Worm (Caenorhabditis elegans) whole organism, L4/young adult: Measurements from ENCODE around the gene oxy-4.

Experiments
- W03F9.2 ChIP-seq: fragments of 150-350 bp; optimal IDR thresholded peaks from 2 replicates; lab custom pipeline; 2014; ENCODE audit warnings: missing biosample characterization, missing genetic modification characterization
- dao-5 ChIP-seq: sonication (generic microtip); optimal IDR thresholded peaks from 2 replicates; lab custom pipeline; 2016; ENCODE audit warnings: missing genotype, missing genetic modification characterization, moderate library complexity, missing compliant biosample characterization
- him-1 ChIP-seq: sonication (generic microtip); optimal IDR thresholded peaks from 2 replicates; lab custom pipeline; 2016; ENCODE audit warnings: missing genotype, missing genetic modification reagents, missing genetic modification characterization, missing compliant biosample characterization

oxy-4 gene

DNA sequence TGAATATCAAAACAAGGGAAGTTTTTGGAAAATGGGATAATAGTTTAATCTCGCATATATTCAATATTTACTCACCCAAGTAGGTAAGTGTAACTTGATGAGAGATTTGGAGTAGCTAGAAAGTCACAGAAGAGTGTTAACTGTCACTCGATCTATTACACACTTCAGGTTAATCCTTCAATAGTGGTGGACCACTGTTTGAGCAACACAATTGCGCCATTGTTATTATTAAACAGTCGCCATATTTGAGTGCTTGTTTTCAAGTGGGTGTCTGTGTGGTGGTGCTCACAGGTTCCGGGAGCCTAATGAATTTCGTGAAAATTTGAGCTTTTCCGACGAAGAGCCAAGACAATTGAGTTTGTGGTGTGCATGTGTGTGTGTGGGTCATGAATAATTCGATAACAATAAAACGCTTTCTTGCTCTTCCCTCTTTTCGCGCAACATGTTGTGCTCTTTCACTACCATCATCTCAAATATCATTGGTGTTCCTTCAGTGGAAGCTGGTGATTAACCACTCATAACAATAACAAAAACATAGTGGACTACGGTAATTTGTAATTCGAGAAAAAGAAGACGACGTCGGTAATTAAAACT lies 19.5 kb downstream of the oxy-4 start:
- TF ChIP-seq him-1 (tag; lab: Kevin White, UChicago), result no peak
- no peak for TF ChIP-seq dao-5 (tag; lab: Kevin White, UChicago)

DNA sequence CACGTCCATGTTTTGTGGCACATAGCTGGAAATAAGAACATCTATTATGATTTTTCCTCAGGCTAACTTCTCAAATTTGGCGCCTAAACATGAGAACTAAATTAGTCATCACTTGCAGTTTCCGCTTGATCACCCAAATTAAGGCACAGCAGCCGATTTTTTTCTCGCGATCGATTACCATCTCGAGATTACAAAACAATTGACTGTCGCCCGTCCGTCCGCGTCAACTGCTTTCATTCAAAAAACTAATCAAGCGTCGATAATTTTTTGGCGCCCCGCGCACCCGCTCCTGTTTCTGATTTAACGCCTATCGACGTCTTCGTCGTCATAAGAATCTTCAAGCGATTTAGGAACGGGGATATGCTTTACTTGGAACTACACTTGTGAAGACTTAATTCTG lies 20.9 kb downstream of the oxy-4 start:
- TF ChIP-seq W03F9.2 (tag; lab: Kevin White, UChicago), result no peak
- no peak for TF ChIP-seq him-1 (tag; lab: Kevin White, UChicago)
- no peak for TF ChIP-seq dao-5 (tag; lab: Kevin White, UChicago)

DNA sequence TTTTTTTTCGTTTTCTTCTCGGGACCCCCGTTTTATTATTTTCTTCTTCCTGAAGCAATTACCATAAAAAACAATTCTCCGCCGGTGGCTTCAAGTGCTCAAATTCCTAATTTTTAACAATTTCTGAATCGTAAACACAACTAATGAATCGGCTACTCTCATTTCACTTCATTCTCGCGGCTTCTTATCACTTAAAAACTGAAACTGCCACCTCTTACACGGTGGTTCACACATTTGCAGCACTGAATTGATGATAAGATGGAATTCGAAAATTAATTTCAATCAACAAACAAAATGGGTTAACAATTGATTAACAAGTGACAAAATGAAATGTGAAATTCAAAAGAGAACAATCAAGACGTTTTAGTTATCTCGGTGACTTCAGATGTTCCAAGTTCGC lies 21.5 kb downstream of the oxy-4 start:
- TF ChIP-seq W03F9.2 (tag; lab: Kevin White, UChicago) (no peak), him-1 (tag; lab: Kevin White, UChicago) (no peak), dao-5 (tag; lab: Kevin White, UChicago) (no peak)

DNA sequence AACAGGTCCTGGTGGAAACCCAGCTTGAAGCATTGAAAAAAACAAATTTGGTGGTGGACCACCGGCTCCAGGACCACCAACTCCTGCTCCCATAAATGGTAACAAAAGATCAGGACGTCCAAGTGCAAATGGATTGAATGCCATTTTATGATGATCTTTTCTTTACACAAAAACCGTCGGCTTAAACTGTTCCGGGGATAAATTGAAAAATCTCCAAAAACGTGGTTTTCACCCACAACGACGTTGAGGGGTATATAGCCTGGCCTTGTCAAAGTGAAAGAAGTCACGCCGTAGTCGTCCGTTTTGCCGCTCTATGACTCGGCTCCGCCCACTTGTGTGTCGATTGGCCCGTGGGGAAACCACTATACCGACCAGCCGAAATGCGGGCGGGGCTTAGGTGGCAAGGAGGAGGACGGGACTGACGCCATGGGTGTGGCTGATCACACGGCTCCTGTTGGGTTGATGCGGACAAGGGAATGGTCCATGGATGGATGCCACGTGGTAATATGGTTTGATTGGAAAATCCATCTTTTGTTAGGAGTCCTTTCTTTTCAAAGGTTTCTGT lies 22.5 kb downstream of the oxy-4 start, which contains the start of gene tbx-2:
tbx-2 (minus strand) TSS at position 264 of the 565 bp plus-strand sequence.
- TF ChIP-seq W03F9.2 (tag; lab: Kevin White, UChicago) (no peak), him-1 (tag; lab: Kevin White, UChicago) (no peak), dao-5 (tag; lab: Kevin White, UChicago) (no peak)

- TF ChIP-seq W03F9.2 (tag; lab: Kevin White, UChicago), result no peak
- no peak for TF ChIP-seq him-1 (tag; lab: Kevin White, UChicago)
- no peak for TF ChIP-seq dao-5 (tag; lab: Kevin White, UChicago)
These were observed 24.1 kb downstream of the oxy-4 start for ce11 chrIII:5134506-5134905.

DNA sequence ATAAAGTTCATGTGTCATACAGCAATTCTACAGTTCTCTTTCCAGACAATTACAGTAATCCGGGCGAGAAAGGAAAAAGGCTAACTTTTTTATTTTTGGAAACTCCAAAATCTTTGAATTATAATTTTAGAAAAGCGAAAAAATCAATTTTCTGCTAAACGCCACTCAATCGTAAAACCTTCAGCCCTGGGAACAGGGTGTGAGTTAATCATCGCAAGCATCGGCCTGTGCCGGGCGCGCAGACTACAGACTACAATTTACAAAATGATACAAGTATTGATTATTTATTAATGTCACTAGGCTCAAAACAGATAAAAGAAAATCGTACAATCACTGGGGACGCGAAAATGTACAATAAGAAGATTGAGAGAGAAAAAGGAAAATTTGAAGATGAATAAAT lies 27.9 kb downstream of the oxy-4 start:
- TF ChIP-seq dao-5 (tag; lab: Kevin White, UChicago) (no peak), W03F9.2 (tag; lab: Kevin White, UChicago) (no peak), him-1 (tag; lab: Kevin White, UChicago) (no peak)

DNA sequence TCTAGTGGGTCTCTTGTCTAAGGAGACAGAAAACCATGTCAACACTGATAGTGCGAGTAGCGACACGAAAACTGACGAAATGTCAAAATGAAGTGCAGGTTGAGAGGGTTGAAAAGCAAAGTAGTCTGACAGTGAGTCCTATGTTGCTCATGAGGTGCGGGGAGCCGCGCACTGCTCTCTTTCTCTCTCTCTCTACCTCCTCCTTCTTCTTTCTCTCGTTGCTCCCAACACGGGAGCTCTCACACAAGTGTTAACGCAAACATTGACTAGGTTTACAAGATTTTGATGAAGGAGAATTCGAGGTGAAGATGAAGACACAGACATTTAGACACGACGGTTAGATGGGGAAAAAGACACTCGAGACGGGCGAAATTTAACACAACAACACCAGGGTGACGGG lies 29.3 kb downstream of the oxy-4 start:
- TF ChIP-seq dao-5 (tag; lab: Kevin White, UChicago) (no peak), him-1 (tag; lab: Kevin White, UChicago) (no peak), W03F9.2 (tag; lab: Kevin White, UChicago) (no peak)

DNA sequence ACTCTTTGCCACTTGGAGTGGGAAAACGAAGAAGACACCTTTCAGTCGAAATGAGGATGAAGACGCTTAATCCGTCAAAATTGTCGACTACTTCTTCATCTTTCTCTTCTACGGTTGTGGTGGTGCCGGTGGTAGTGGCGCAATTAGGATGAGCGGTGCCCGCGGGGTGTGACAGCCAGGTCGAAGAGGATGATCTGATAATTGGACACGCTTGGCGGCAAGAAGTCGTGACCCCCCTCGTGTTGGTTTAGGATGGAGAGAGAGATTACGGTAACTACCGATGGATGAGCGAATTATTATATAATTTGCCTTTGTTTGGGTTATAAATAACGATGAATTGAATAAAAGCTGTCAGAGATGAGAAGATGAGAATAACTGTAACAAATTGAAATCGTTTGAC lies 31.6 kb downstream of the oxy-4 start:
- TF ChIP-seq dao-5 (tag; lab: Kevin White, UChicago), result no peak
- no peak for TF ChIP-seq W03F9.2 (tag; lab: Kevin White, UChicago)
- no peak for TF ChIP-seq him-1 (tag; lab: Kevin White, UChicago)

- TF ChIP-seq dao-5 (tag; lab: Kevin White, UChicago), result no peak
- no peak for TF ChIP-seq him-1 (tag; lab: Kevin White, UChicago)
- no peak for TF ChIP-seq W03F9.2 (tag; lab: Kevin White, UChicago)
These were observed 32.8 kb downstream of the oxy-4 start for ce11 chrIII:5125759-5126158.

DNA sequence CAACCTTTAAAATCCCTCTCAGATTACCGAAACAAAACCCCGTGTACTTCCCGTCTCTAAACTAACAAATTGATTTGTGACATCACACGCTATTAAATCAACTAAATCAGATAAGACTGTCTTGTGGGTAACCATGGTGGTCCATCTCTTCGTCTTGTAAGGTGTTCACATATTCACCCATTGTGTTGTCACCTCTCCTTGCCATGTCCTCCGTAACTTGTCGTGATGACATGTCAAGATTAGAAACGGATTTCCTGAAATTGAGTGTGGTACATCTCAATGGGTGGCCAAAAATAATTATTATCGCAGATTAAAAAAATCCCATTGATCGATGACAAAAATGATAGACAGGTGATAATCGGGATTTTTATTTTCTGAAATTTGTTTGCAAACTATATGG lies 34.2 kb downstream of the oxy-4 start:
- no peak for TF ChIP-seq W03F9.2 (tag; lab: Kevin White, UChicago)
- TF ChIP-seq dao-5 (tag; lab: Kevin White, UChicago), result no peak
- no peak for TF ChIP-seq him-1 (tag; lab: Kevin White, UChicago)

- no peak for TF ChIP-seq W03F9.2 (tag; lab: Kevin White, UChicago)
- TF ChIP-seq dao-5 (tag; lab: Kevin White, UChicago), result no peak
- no peak for TF ChIP-seq him-1 (tag; lab: Kevin White, UChicago)
These were observed 38.0 kb downstream of the oxy-4 start for ce11 chrIII:5120593-5120992.

DNA sequence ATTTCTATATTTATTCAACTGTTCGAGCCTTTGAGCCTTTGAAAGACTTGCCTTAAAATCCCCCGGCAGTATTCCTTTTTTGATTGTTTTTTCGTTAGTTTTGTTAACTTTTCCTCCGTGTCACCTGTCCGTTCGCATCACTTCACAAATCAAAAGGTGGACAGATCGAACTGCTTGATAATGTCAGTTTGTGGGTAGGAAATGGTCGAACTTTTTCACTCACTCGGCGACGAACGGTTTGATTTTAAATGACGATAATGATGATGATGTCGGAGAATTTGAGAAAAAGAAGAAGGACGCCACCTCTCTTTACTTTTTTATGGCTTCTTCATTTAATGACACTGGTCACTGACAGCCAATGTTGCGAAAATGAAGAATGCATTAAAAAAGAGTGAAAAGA lies 39.5 kb downstream of the oxy-4 start:
- no peak for TF ChIP-seq dao-5 (tag; lab: Kevin White, UChicago)
- no peak for TF ChIP-seq W03F9.2 (tag; lab: Kevin White, UChicago)
- TF ChIP-seq him-1 (tag; lab: Kevin White, UChicago), result no peak

- TF ChIP-seq him-1 (tag; lab: Kevin White, UChicago) (no peak), W03F9.2 (tag; lab: Kevin White, UChicago) (no peak), dao-5 (tag; lab: Kevin White, UChicago) (no peak)
These were observed 45.6 kb downstream of the oxy-4 start for ce11 chrIII:5112998-5113397.

DNA sequence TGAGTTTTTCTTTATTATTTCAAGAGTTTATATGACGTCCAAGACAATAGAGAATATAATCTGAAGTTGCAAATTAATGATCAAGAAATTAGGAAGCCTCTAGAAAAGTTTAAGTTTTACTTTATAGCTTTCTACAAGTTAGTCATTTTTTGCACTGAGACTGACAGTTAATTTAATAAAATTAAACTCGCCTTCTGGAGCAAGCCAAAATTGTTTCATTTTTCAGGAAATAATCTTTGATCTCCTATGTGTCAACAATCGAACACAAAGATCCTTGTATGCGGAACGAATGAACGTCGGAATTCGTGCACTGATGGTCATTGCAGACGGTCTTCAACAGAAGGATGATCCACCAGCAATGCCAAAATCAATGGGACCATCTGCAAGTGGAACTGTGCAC lies 46.2 kb downstream of the oxy-4 start:
- no peak for TF ChIP-seq dao-5 (tag; lab: Kevin White, UChicago)
- no peak for TF ChIP-seq him-1 (tag; lab: Kevin White, UChicago)
- TF ChIP-seq W03F9.2 (tag; lab: Kevin White, UChicago), result no peak
